Fruit fly (Drosophila melanogaster) S2 (cell line): ENCODE results near the gene Or30a.

Experiments
- CG8478 ChIP-seq: fragments of >200 bp; optimal IDR thresholded peaks from 2 replicates; lab custom pipeline; 2018
- CTCF ChIP-seq, 2 experiments: fragments of >200 bp; optimal IDR thresholded peaks; 2 replicates each; lab custom pipeline; 2018

- TF ChIP-seq CTCF (optimal IDR thresholded peaks at IDR 0.05; lab: Kevin White, UChicago) = no peak
- no peak for TF ChIP-seq CG8478 (lab: Kevin White, UChicago)
These were observed 34.1 kb downstream of the Or30a start for dm6 chr2L:9145761-9146160.
